Worm (Caenorhabditis elegans) whole organism, mixed stage, embryonic: ENCODE data around the gene C08B6.2.

ENCODE experiments used
- M03D4.4 ChIP-seq: sonication (generic microtip); optimal IDR thresholded peaks from 2 replicates; lab custom pipeline; 2017; ENCODE audit warnings: mild to moderate bottlenecking, missing genetic modification characterization, missing compliant biosample characterization
- blmp-1 ChIP-seq: fragments of 150-350 bp; optimal IDR thresholded peaks from 2 replicates; lab custom pipeline; 2014; ENCODE audit warnings: missing biosample characterization, missing genetic modification characterization
- ceh-43 ChIP-seq: fragments of 200-800 bp; sonication (Bioruptor generic); optimal IDR thresholded peaks from 2 replicates; lab custom pipeline; 2018; ENCODE audit warnings: mild to moderate bottlenecking, missing genetic modification characterization, moderate library complexity, missing compliant biosample characterization
- ces-1 ChIP-seq: fragments of 150-350 bp; optimal IDR thresholded peaks from 2 replicates; lab custom pipeline; 2014; ENCODE audit warnings: missing biosample characterization, missing genetic modification reagents, missing genetic modification characterization
- drap-1 ChIP-seq: fragments of 200-800 bp; sonication (Bioruptor generic); optimal IDR thresholded peaks from 3 replicates; lab custom pipeline; 2018; ENCODE audit warnings: mild to moderate bottlenecking, missing genetic modification characterization, missing compliant biosample characterization
- elt-1 ChIP-seq: sonication (generic microtip); optimal IDR thresholded peaks from 2 replicates; lab custom pipeline; 2017; ENCODE audit warnings: missing genetic modification characterization, mild to moderate bottlenecking, missing compliant biosample characterization, antibody characterized with exemption, moderate library complexity, borderline replicate concordance; ENCODE audit not compliant: insufficient read depth
- elt-3 ChIP-seq: fragments of 150-350 bp; optimal IDR thresholded peaks from 2 replicates; lab custom pipeline; 2014; ENCODE audit warnings: missing biosample characterization, missing genetic modification characterization
- ham-2 ChIP-seq: fragments of 200-800 bp; sonication (Bioruptor generic); optimal IDR thresholded peaks from 2 replicates; lab custom pipeline; 2018; ENCODE audit warnings: mild to moderate bottlenecking, missing genetic modification characterization, missing compliant biosample characterization
- mep-1 ChIP-seq: fragments of 150-350 bp; optimal IDR thresholded peaks from 2 replicates; lab custom pipeline; 2017; ENCODE audit warnings: missing biosample characterization, missing genetic modification reagents, missing genetic modification characterization, inconsistent platforms
- mls-2 ChIP-seq: sonication (generic microtip); optimal IDR thresholded peaks from 2 replicates; lab custom pipeline; 2016; ENCODE audit warnings: mild to moderate bottlenecking, missing genetic modification characterization, moderate library complexity, missing compliant biosample characterization
- nhr-2 ChIP-seq: fragments of 150-350 bp; optimal IDR thresholded peaks from 2 replicates; lab custom pipeline; 2014; ENCODE audit warnings: missing biosample characterization, missing genetic modification characterization
- nhr-237 ChIP-seq: fragments of 150-350 bp; optimal IDR thresholded peaks from 2 replicates; lab custom pipeline; 2014; ENCODE audit warnings: missing biosample characterization, missing genetic modification characterization
- pha-4 ChIP-seq: fragments of 150-350 bp; optimal IDR thresholded peaks from 2 replicates; lab custom pipeline; 2018; ENCODE audit warnings: missing biosample characterization, missing genetic modification reagents, missing genetic modification characterization
- snpc-4 ChIP-seq: fragments of 150-350 bp; optimal IDR thresholded peaks from 2 replicates; lab custom pipeline; 2014; ENCODE audit warnings: missing biosample characterization, missing genetic modification characterization
- unc-62 ChIP-seq: fragments of 150-350 bp; optimal IDR thresholded peaks from 2 replicates; lab custom pipeline; 2014; ENCODE audit warnings: missing biosample characterization, missing genetic modification reagents, missing genetic modification characterization

C08B6.2 gene

ce11 chrV:10154698-10155097, 49.2 kb downstream of the C08B6.2 start, which contains the start of gene srsx-29:
Gene srsx-29 (plus strand): TSS chrV:10154998.
- no peak for TF ChIP-seq blmp-1 (tag; lab: Kevin White, UChicago)
- no peak for TF ChIP-seq drap-1
- TF ChIP-seq nhr-237 (tag; lab: Kevin White, UChicago): no peak
- no peak for TF ChIP-seq mls-2 (tag; lab: Kevin White, UChicago)
- TF ChIP-seq nhr-2 (tag; lab: Kevin White, UChicago): no peak
- no peak for TF ChIP-seq snpc-4 (tag; lab: Kevin White, UChicago)
- no peak for TF ChIP-seq pha-4 (tag; lab: Kevin White, UChicago)
- no peak for TF ChIP-seq M03D4.4 (tag; lab: Kevin White, UChicago)
- TF ChIP-seq elt-3 (tag; lab: Kevin White, UChicago): no peak
- no peak for TF ChIP-seq elt-1 (tag; lab: Kevin White, UChicago)
- no peak for TF ChIP-seq mep-1
- TF ChIP-seq unc-62 (GFP tag; lab: Kevin White, UChicago): no peak
- no peak for TF ChIP-seq ces-1 (GFP tag; lab: Kevin White, UChicago)
- TF ChIP-seq ceh-43 (GFP tag; lab: Kevin White, UChicago): no peak
- no peak for TF ChIP-seq ham-2 (GFP tag; lab: Kevin White, UChicago)
